Worm (Caenorhabditis elegans): ENCODE measurements around the gene F35H10.6.

- TF ChIP-seq pbrm-1 (GFP tag; IDR thresholded peaks at IDR 0.05), result no peak
- TF ChIP-seq sptf-2 (GFP tag; optimal IDR thresholded peaks at IDR 0.05), result no peak
- TF ChIP-seq nhr-120 (GFP tag; IDR thresholded peaks at IDR 0.05), result no peak
- TF ChIP-seq Y95B8A.8 (GFP tag; IDR thresholded peaks at IDR 0.05), result no peak
- no peak for TF ChIP-seq cebp-1 (GFP tag; IDR thresholded peaks at IDR 0.05)
- TF ChIP-seq cebp-1 (tag; optimal IDR thresholded peaks at IDR 0.05), result no peak
- TF ChIP-seq snpc-4 (GFP tag; optimal IDR thresholded peaks at IDR 0.05), result no peak
- no peak for TF ChIP-seq snpc-4 (tag; optimal IDR thresholded peaks at IDR 0.05)
- no peak for TF ChIP-seq unc-130 (GFP tag; optimal IDR thresholded peaks at IDR 0.05)
- no peak for TF ChIP-seq hlh-26 (GFP tag; conservative IDR thresholded peaks at IDR 0.05)
- TF ChIP-seq ceh-100 (GFP tag; IDR thresholded peaks at IDR 0.05), result no peak
- TF ChIP-seq attf-3 (GFP tag; conservative IDR thresholded peaks at IDR 0.05), result no peak
- no peak for TF ChIP-seq athp-1 (tag; optimal IDR thresholded peaks at IDR 0.05)
Measured at ce11 chrIV:8283214-8283613, 16.5 kb upstream of the F35H10.6 start.

All from whole organism, young adult.